Worm (Caenorhabditis elegans): ENCODE data around the gene odr-8.
A peak's percentile ranks its signal among the peaks of the same experiment; 100 is the strongest.

The odr-8 gene

ce11 chrIV:6547397-6547796, 35.1 kb downstream of the odr-8 start:
- TF ChIP-seq zag-1 (tag; optimal IDR thresholded peaks at IDR 0.05): peak; percentile 0
- TF ChIP-seq ama-1 (optimal IDR thresholded peaks at IDR 0.05): no peak
- no peak for TF ChIP-seq elt-3 (tag; optimal IDR thresholded peaks at IDR 0.05)
- TF ChIP-seq lin-39 (tag; optimal IDR thresholded peaks at IDR 0.05): peak; percentile 11
- TF ChIP-seq skn-1 (tag; optimal IDR thresholded peaks at IDR 0.05): no peak
- TF ChIP-seq ceh-16 (tag; optimal IDR thresholded peaks at IDR 0.05): no peak
- no peak for TF ChIP-seq R02D3.7 (tag; optimal IDR thresholded peaks at IDR 0.05)
- no peak for TF ChIP-seq blmp-1 (tag; optimal IDR thresholded peaks at IDR 0.05; ENCODE audit: insufficient read depth)
- no peak for TF ChIP-seq sma-3 (GFP tag; optimal IDR thresholded peaks at IDR 0.05)

- TF ChIP-seq C34F6.9 (tag; optimal IDR thresholded peaks at IDR 0.05) (peak; percentile 7), sma-9 (GFP tag; optimal IDR thresholded peaks at IDR 0.05) (peak; percentile 27), sma-9 (tag; optimal IDR thresholded peaks at IDR 0.05) (no peak), gmeb-1 (tag; optimal IDR thresholded peaks at IDR 0.05) (no peak), lsy-2 (tag; optimal IDR thresholded peaks at IDR 0.05) (peak in 1 of 2 experiments; percentile 13), nhr-77 (tag; optimal IDR thresholded peaks at IDR 0.05) (no peak), Y55F3AM.14 (GFP tag; optimal IDR thresholded peaks at IDR 0.05) (no peak), mbf-1 (tag; optimal IDR thresholded peaks at IDR 0.05) (no peak), fos-1 (tag; optimal IDR thresholded peaks at IDR 0.05) (no peak)
Observed at ce11 chrIV:6542962-6543361, 39.5 kb downstream of the odr-8 start.

ce11 chrIV:6541435-6541834, 41.1 kb downstream of the odr-8 start, which contains the start of gene C01G5.25:
Gene C01G5.25, plus strand, starts transcription at chrIV:6541684.
- TF ChIP-seq unc-55 (GFP tag; optimal IDR thresholded peaks at IDR 0.05) (peak; percentile 50), lsy-2 (tag; optimal IDR thresholded peaks at IDR 0.05) (peak in 1 of 2 experiments; percentile 9), lin-39 (tag; optimal IDR thresholded peaks at IDR 0.05) (no peak)

ce11 chrIV:6535908-6536307, 46.6 kb downstream of the odr-8 start, which contains the start of gene C01G5.3:
Gene C01G5.3, plus strand, starts transcription at chrIV:6536208.
- TF ChIP-seq Y55F3AM.14 (GFP tag; optimal IDR thresholded peaks at IDR 0.05) (no peak), egl-27 (tag; optimal IDR thresholded peaks at IDR 0.05) (no peak), blmp-1 (tag; optimal IDR thresholded peaks at IDR 0.05; ENCODE audit: insufficient read depth) (no peak), fos-1 (tag; optimal IDR thresholded peaks at IDR 0.05) (no peak), ZK546.5 (tag; optimal IDR thresholded peaks at IDR 0.05) (no peak), nhr-23 (tag; optimal IDR thresholded peaks at IDR 0.05) (no peak), unc-55 (GFP tag; optimal IDR thresholded peaks at IDR 0.05) (no peak), elt-1 (tag; optimal IDR thresholded peaks at IDR 0.05) (no peak), ama-1 (optimal IDR thresholded peaks at IDR 0.05) (no peak), ztf-11 (tag; optimal IDR thresholded peaks at IDR 0.05) (no peak), lin-13 (GFP tag; optimal IDR thresholded peaks at IDR 0.05) (no peak)

- no peak for TF ChIP-seq sem-4 (tag; optimal IDR thresholded peaks at IDR 0.05)
- TF ChIP-seq nhr-21 (tag; optimal IDR thresholded peaks at IDR 0.05): no peak
- no peak for TF ChIP-seq crh-2 (tag; optimal IDR thresholded peaks at IDR 0.05)
- TF ChIP-seq nhr-23 (tag; optimal IDR thresholded peaks at IDR 0.05): no peak
- TF ChIP-seq mdl-1 (tag; optimal IDR thresholded peaks at IDR 0.05): no peak
- no peak for TF ChIP-seq dmd-4 (tag; optimal IDR thresholded peaks at IDR 0.05)
- TF ChIP-seq ZK546.5 (tag; optimal IDR thresholded peaks at IDR 0.05): no peak
Observed at ce11 chrIV:6531450-6531849, 51.1 kb downstream of the odr-8 start, which contains the start of gene C01G5.4. Gene C01G5.4, plus strand, starts transcription at chrIV:6531750.

Measured in whole organism, L2 larva.